Fruit fly (Drosophila melanogaster) whole organism, embryonic: ENCODE measurements around the gene CG13454.
A peak's percentile ranks its signal among the peaks of the same experiment; 100 is the strongest.

Source experiments
- Antp ChIP-seq: fragments of 200-800 bp; sonication (Bioruptor generic); optimal IDR thresholded peaks from 3 replicates; lab custom pipeline; 2016; ENCODE audit warnings: missing biosample characterization, missing genetic modification characterization
- Bdp1 ChIP-seq: fragments of 200-800 bp; sonication (Bioruptor generic); optimal IDR thresholded peaks from 3 replicates; lab custom pipeline; 2016; ENCODE audit warnings: missing biosample characterization, missing genetic modification characterization
- Bteb2 ChIP-seq: fragments of 200-800 bp; sonication (Bioruptor generic); optimal IDR thresholded peaks from 2 replicates; lab custom pipeline; 2016; ENCODE audit warnings: missing biosample characterization, missing genetic modification characterization
- CG10147 ChIP-seq: fragments of 200-800 bp; sonication (Bioruptor generic); optimal IDR thresholded peaks from 2 replicates; lab custom pipeline; 2019; ENCODE audit warnings: missing biosample characterization, mild to moderate bottlenecking, missing genetic modification characterization, moderate library complexity
- CG10274 ChIP-seq: fragments of 200-800 bp; sonication (Bioruptor generic); optimal IDR thresholded peaks from 3 replicates; lab custom pipeline; 2017; ENCODE audit warnings: missing biosample characterization, mild to moderate bottlenecking, missing genetic modification characterization
- CG12071 ChIP-seq: fragments of 200-800 bp; sonication (Bioruptor generic); optimal IDR thresholded peaks from 3 replicates; lab custom pipeline; 2018; ENCODE audit warnings: missing biosample characterization, mild to moderate bottlenecking, missing genetic modification characterization
- CG12104 ChIP-seq: fragments of 200-800 bp; sonication (Bioruptor generic); optimal IDR thresholded peaks from 3 replicates; lab custom pipeline; 2016; ENCODE audit warnings: missing biosample characterization, missing genetic modification characterization
- CG12236 ChIP-seq: fragments of 200-800 bp; sonication (Bioruptor generic); optimal IDR thresholded peaks from 2 replicates; lab custom pipeline; 2016; ENCODE audit warnings: missing biosample characterization, missing genetic modification characterization
- CG12744 ChIP-seq: fragments of 200-800 bp; sonication (Bioruptor generic); optimal IDR thresholded peaks from 2 replicates; lab custom pipeline; 2016; ENCODE audit warnings: missing biosample characterization, missing genetic modification characterization
- CG13775 ChIP-seq: fragments of 200-800 bp; sonication (Bioruptor generic); optimal IDR thresholded peaks from 3 replicates; lab custom pipeline; 2017; ENCODE audit warnings: missing biosample characterization, mild to moderate bottlenecking, missing genetic modification characterization
- CG1647 ChIP-seq: fragments of 200-800 bp; sonication (Bioruptor generic); optimal IDR thresholded peaks from 3 replicates; lab custom pipeline; 2016; ENCODE audit warnings: missing biosample characterization, missing genetic modification characterization
- CG17612 ChIP-seq: fragments of 200-800 bp; sonication (Bioruptor generic); IDR thresholded peaks from 2 replicates; pipeline ENCODE4 v1.3.6; 2022; ENCODE audit warnings: missing biosample characterization, missing genetic modification characterization
- CG2199 ChIP-seq: fragments of 200-800 bp; sonication (Bioruptor generic); IDR thresholded peaks from 3 replicates; pipeline ENCODE4 v1.3.6; 2022; ENCODE audit warnings: missing biosample characterization, missing genetic modification characterization
- CG2678 ChIP-seq: fragments of 200-800 bp; sonication (Bioruptor generic); optimal IDR thresholded peaks from 3 replicates; lab custom pipeline; 2019; ENCODE audit warnings: missing biosample characterization, mild to moderate bottlenecking, missing genetic modification characterization, moderate library complexity
- CG31388 ChIP-seq: fragments of 200-800 bp; sonication (Bioruptor generic); optimal IDR thresholded peaks from 2 replicates; lab custom pipeline; 2016; ENCODE audit warnings: missing biosample characterization, missing genetic modification characterization
- CG32532 ChIP-seq: fragments of 200-800 bp; sonication (Bioruptor generic); IDR thresholded peaks from 2 replicates; pipeline ENCODE4 v1.3.6; 2022; ENCODE audit warnings: missing biosample characterization, missing genetic modification characterization
- CG3847 ChIP-seq: fragments of 200-800 bp; sonication (Bioruptor generic); IDR thresholded peaks from 2 replicates; pipeline ENCODE4 v1.3.6; 2022; ENCODE audit warnings: missing biosample characterization, missing genetic modification characterization
- CG5245 ChIP-seq: fragments of 200-800 bp; sonication (Bioruptor generic); optimal IDR thresholded peaks from 3 replicates; lab custom pipeline; 2016; ENCODE audit warnings: missing biosample characterization, missing genetic modification characterization
- CG6272 ChIP-seq: fragments of 200-800 bp; sonication (Bioruptor generic); IDR thresholded peaks from 2 replicates; pipeline ENCODE4 v1.3.6; 2022; ENCODE audit warnings: missing biosample characterization, missing genetic modification characterization
- CG7372 ChIP-seq: fragments of 200-800 bp; sonication (Bioruptor generic); IDR thresholded peaks from 2 replicates; pipeline ENCODE4 v1.3.6; 2022; ENCODE audit warnings: missing biosample characterization, missing genetic modification characterization
- CG7928 ChIP-seq: fragments of 200-800 bp; sonication (Bioruptor generic); optimal IDR thresholded peaks from 2 replicates; lab custom pipeline; 2017; ENCODE audit warnings: missing biosample characterization, mild to moderate bottlenecking, missing genetic modification characterization
- CG8478 ChIP-seq: fragments of >200 bp; optimal IDR thresholded peaks from 2 replicates; lab custom pipeline; 2018
- Doc2 ChIP-seq: fragments of 200-800 bp; sonication (Bioruptor generic); IDR thresholded peaks from 2 replicates; pipeline ENCODE4 v1.3.6; 2022; ENCODE audit warnings: missing biosample characterization, missing genetic modification characterization
- E2f1 ChIP-seq: fragments of 200-800 bp; sonication (Bioruptor generic); IDR thresholded peaks from 2 replicates; pipeline ENCODE4 v1.3.6; 2022; ENCODE audit warnings: missing biosample characterization, missing genetic modification characterization
- E2f2 ChIP-seq: fragments of 200-800 bp; sonication (Bioruptor generic); IDR thresholded peaks from 2 replicates; pipeline ENCODE4 v1.3.6; 2022; ENCODE audit warnings: missing biosample characterization, missing genetic modification characterization
- HHEX ChIP-seq: fragments of 200-800 bp; sonication (Bioruptor generic); optimal IDR thresholded peaks from 3 replicates; lab custom pipeline; 2017; ENCODE audit warnings: missing biosample characterization, mild to moderate bottlenecking, missing genetic modification characterization, missing genetic modification reagents
- Hr51 ChIP-seq, 2 experiments: fragments of 200-800 bp; sonication (Bioruptor generic); optimal IDR thresholded peaks; 2 replicates in 1 of 2; 3 replicates in 1 of 2; lab custom pipeline; 2016 to 2018; ENCODE audit warnings: missing biosample characterization in 2 of 2, missing genetic modification characterization in 2 of 2, mild to moderate bottlenecking in 1 of 2, moderate library complexity in 1 of 2
- Hsf ChIP-seq: fragments of 200-800 bp; sonication (Bioruptor generic); optimal IDR thresholded peaks from 3 replicates; lab custom pipeline; 2016; ENCODE audit warnings: missing biosample characterization, missing genetic modification characterization
- Lhr ChIP-seq: fragments of 200-800 bp; sonication (Bioruptor generic); optimal IDR thresholded peaks from 3 replicates; lab custom pipeline; 2017; ENCODE audit warnings: mild to moderate bottlenecking, missing biosample characterization, missing genetic modification reagents, missing genetic modification characterization
- MTF-1 ChIP-seq: fragments of 200-800 bp; sonication (Bioruptor generic); optimal IDR thresholded peaks from 2 replicates; lab custom pipeline; 2018; ENCODE audit warnings: missing biosample characterization, mild to moderate bottlenecking, missing genetic modification characterization, borderline replicate concordance
- Mad ChIP-seq: fragments of 200-800 bp; sonication (Bioruptor generic); optimal IDR thresholded peaks from 2 replicates; lab custom pipeline; 2016; ENCODE audit warnings: missing biosample characterization, missing genetic modification characterization
- Six4 ChIP-seq: fragments of 200-800 bp; sonication (Bioruptor generic); optimal IDR thresholded peaks from 2 replicates; lab custom pipeline; 2016; ENCODE audit warnings: missing biosample characterization, missing genetic modification characterization
- Vsx1 ChIP-seq: fragments of 200-800 bp; sonication (Bioruptor generic); optimal IDR thresholded peaks from 2 replicates; lab custom pipeline; 2017; ENCODE audit warnings: missing biosample characterization, mild to moderate bottlenecking, missing genetic modification characterization, missing genetic modification reagents
- YL-1 ChIP-seq: fragments of 200-800 bp; sonication (Bioruptor generic); optimal IDR thresholded peaks from 3 replicates; lab custom pipeline; 2017; ENCODE audit warnings: missing biosample characterization, mild to moderate bottlenecking, missing genetic modification characterization
- ato ChIP-seq: fragments of 200-800 bp; sonication (Bioruptor generic); IDR thresholded peaks from 2 replicates; pipeline ENCODE4 v1.3.6; 2022; ENCODE audit warnings: missing biosample characterization, missing genetic modification characterization; ENCODE audit not compliant: partially characterized antibody
- btn ChIP-seq: fragments of 200-800 bp; sonication (Bioruptor generic); optimal IDR thresholded peaks from 2 replicates; lab custom pipeline; 2016; ENCODE audit warnings: missing biosample characterization, missing genetic modification characterization
- cg ChIP-seq: fragments of 200-800 bp; sonication (Bioruptor generic); optimal IDR thresholded peaks from 3 replicates; lab custom pipeline; 2019; ENCODE audit warnings: missing biosample characterization, mild to moderate bottlenecking, missing genetic modification characterization, moderate library complexity
- eve ChIP-seq, 2 experiments: fragments of >200 bp; optimal IDR thresholded peaks; 2 replicates each; lab custom pipeline; 2017; ENCODE audit warnings: missing biosample characterization in 2 of 2, missing genetic modification characterization in 2 of 2
- fd64A ChIP-seq: fragments of 200-800 bp; sonication (Bioruptor generic); optimal IDR thresholded peaks from 3 replicates; lab custom pipeline; 2018; ENCODE audit warnings: missing biosample characterization, mild to moderate bottlenecking, missing genetic modification characterization
- fd96Cb ChIP-seq: fragments of 200-800 bp; sonication (Bioruptor generic); optimal IDR thresholded peaks from 2 replicates; lab custom pipeline; 2018; ENCODE audit warnings: missing biosample characterization, mild to moderate bottlenecking, missing genetic modification characterization, moderate library complexity
- gcm2 ChIP-seq: fragments of 200-800 bp; sonication (Bioruptor generic); optimal IDR thresholded peaks from 2 replicates; lab custom pipeline; 2016; ENCODE audit warnings: missing biosample characterization, missing genetic modification characterization
- grau ChIP-seq: fragments of 200-800 bp; optimal IDR thresholded peaks from 3 replicates; lab custom pipeline; 2019; ENCODE audit warnings: missing biosample characterization, mild to moderate bottlenecking, missing genetic modification characterization, moderate library complexity
- inv ChIP-seq: fragments of 200-800 bp; sonication (Bioruptor generic); IDR thresholded peaks from 2 replicates; pipeline ENCODE4 v1.3.6; 2022; ENCODE audit warnings: missing biosample characterization, missing genetic modification characterization; ENCODE audit not compliant: partially characterized antibody
- ken ChIP-seq: fragments of 200-800 bp; sonication (Bioruptor generic); IDR thresholded peaks from 3 replicates; pipeline ENCODE4 v1.3.6; 2022; ENCODE audit warnings: missing biosample characterization, missing genetic modification characterization
- klu ChIP-seq: fragments of 200-800 bp; sonication (Bioruptor generic); IDR thresholded peaks from 2 replicates; pipeline ENCODE4 v1.3.6; 2022; ENCODE audit warnings: missing biosample characterization, missing genetic modification characterization
- lmd ChIP-seq: fragments of 200-800 bp; sonication (Bioruptor generic); IDR thresholded peaks from 2 replicates; pipeline ENCODE4 v1.3.6; 2022; ENCODE audit warnings: missing biosample characterization, missing genetic modification characterization
- oc ChIP-seq: fragments of 200-800 bp; sonication (Bioruptor generic); optimal IDR thresholded peaks from 2 replicates; lab custom pipeline; 2018; ENCODE audit warnings: missing biosample characterization, mild to moderate bottlenecking, missing genetic modification characterization, moderate library complexity
- sima ChIP-seq: fragments of 200-800 bp; sonication (Bioruptor generic); optimal IDR thresholded peaks from 2 replicates; lab custom pipeline; 2016; ENCODE audit warnings: missing biosample characterization, missing genetic modification characterization
- sisA ChIP-seq: fragments of 200-800 bp; sonication (Bioruptor generic); IDR thresholded peaks from 2 replicates; pipeline ENCODE4 v1.3.6; 2022; ENCODE audit warnings: missing biosample characterization, missing genetic modification characterization
- stwl ChIP-seq: fragments of 200-800 bp; sonication (Bioruptor generic); optimal IDR thresholded peaks from 3 replicates; lab custom pipeline; 2018; ENCODE audit warnings: missing biosample characterization, mild to moderate bottlenecking, missing genetic modification characterization, moderate library complexity
- wor ChIP-seq: fragments of 200-800 bp; sonication (Bioruptor generic); IDR thresholded peaks from 2 replicates; pipeline ENCODE4 v1.3.6; 2022; ENCODE audit warnings: missing biosample characterization, missing genetic modification characterization

Gene CG13454

DNA sequence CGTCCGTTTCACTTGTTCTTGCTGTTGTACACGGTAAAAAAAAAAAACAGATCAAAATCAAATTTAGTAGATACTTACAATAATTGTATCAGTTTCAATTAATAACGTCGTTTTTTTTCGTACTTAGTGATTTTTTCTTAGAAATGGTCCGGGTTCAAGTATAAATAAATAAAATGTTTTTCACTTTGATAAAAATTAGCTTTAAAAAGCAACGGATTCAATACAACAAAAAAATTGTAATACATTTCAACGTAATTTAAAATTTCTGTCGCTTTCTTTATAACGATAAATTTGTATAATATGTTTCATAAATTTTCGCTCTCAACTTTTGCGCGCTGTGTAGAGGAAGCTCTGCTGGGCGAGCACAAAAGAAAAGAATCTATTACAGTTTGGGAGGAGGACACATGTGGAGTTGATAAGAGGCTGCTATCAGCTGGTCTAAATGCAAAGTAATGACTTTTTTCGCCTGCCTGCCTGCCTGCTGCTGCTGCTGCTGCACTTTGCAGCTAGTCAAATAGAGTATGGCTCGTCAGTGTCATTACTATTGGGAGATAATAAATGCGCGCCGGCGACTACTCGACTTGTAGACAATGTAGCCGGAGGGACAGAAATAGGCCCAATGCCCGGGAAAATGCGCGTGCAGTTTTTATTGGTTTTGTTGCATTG, 21.2 kb upstream of the CG13454 start (continued):
- no peak for TF ChIP-seq CG7372 (GFP tag; lab: Robert Waterston, UW)
- no peak for TF ChIP-seq sima (GFP tag; lab: Kevin White, UChicago)
- peak; percentile 1 for TF ChIP-seq Mad
- no peak for TF ChIP-seq wor (GFP tag; lab: Robert Waterston, UW)
- peak; percentile 78 for TF ChIP-seq grau (tag; lab: Kevin White, UChicago)
- TF ChIP-seq CG17612 (GFP tag; lab: Robert Waterston, UW): no peak
- TF ChIP-seq oc: peak; percentile 58
- no peak for TF ChIP-seq ken (GFP tag; lab: Robert Waterston, UW)
- TF ChIP-seq fd64A: no peak
- TF ChIP-seq CG10147 (GFP tag; lab: Kevin White, UChicago): peak; percentile 28
- peak; percentile 47 for TF ChIP-seq CG10274 (GFP tag; lab: Kevin White, UChicago)
- peak; percentile 67 for TF ChIP-seq lmd (GFP tag; lab: Robert Waterston, UW)
- TF ChIP-seq MTF-1 (GFP tag; lab: Kevin White, UChicago): no peak
- peak; percentile 37; the same call in 1 of the 2 replicates for TF ChIP-seq CG6272
- TF ChIP-seq CG12744 (GFP tag; lab: Kevin White, UChicago): no peak
- peak; percentile 24 for TF ChIP-seq Bdp1 (GFP tag; lab: Kevin White, UChicago)
- no peak for TF ChIP-seq CG7928 (GFP tag; lab: Kevin White, UChicago)
- peak; percentile 45 for TF ChIP-seq CG5245 (GFP tag; lab: Kevin White, UChicago)
- no peak for TF ChIP-seq inv (GFP tag; lab: Robert Waterston, UW)
- peak; percentile 87 for TF ChIP-seq CG2678 (tag; lab: Kevin White, UChicago)
- TF ChIP-seq eve (GFP tag; optimal IDR thresholded peaks at IDR 0.05; lab: Kevin White, UChicago): peak in 1 of 2 experiments; percentile 74
- peak; percentile 14 to 86 for TF ChIP-seq Hr51 (GFP tag; optimal IDR thresholded peaks at IDR 0.05; lab: Kevin White, UChicago)
- TF ChIP-seq CG2199 (GFP tag; lab: Robert Waterston, UW): peak; percentile 55; the same call in 1 of the 3 replicates
- TF ChIP-seq YL-1: no peak
- TF ChIP-seq Six4 (GFP tag; lab: Kevin White, UChicago): peak; percentile 0
- TF ChIP-seq CG3847 (GFP tag; lab: Robert Waterston, UW): no peak
- TF ChIP-seq Vsx1 (GFP tag; lab: Kevin White, UChicago): peak; percentile 53
- no peak for TF ChIP-seq cg (GFP tag; lab: Kevin White, UChicago)
- peak; percentile 46 for TF ChIP-seq Bteb2 (GFP tag; lab: Kevin White, UChicago)
- TF ChIP-seq CG12071 (GFP tag; lab: Kevin White, UChicago): no peak
- TF ChIP-seq Hsf (GFP tag; lab: Kevin White, UChicago): peak; percentile 67
- TF ChIP-seq Antp (GFP tag; lab: Kevin White, UChicago): no peak
- no peak; the same call in 1 of the 2 replicates for TF ChIP-seq E2f1
- TF ChIP-seq stwl (tag; lab: Kevin White, UChicago): no peak
- TF ChIP-seq gcm2 (GFP tag; lab: Kevin White, UChicago): no peak
- peak; percentile 72 for TF ChIP-seq fd96Cb
- TF ChIP-seq CG1647 (GFP tag; lab: Kevin White, UChicago): peak; percentile 19
- peak; percentile 58 for TF ChIP-seq CG12104
- TF ChIP-seq btn (GFP tag; lab: Kevin White, UChicago): peak; percentile 1
- TF ChIP-seq HHEX: peak; percentile 63
- peak; percentile 74 for TF ChIP-seq CG13775
- no peak; the same call in none of the 2 replicates for TF ChIP-seq sisA
- TF ChIP-seq CG8478: no peak
- TF ChIP-seq Doc2 (GFP tag; lab: Robert Waterston, UW): no peak
- no peak for TF ChIP-seq CG31388 (GFP tag; lab: Kevin White, UChicago)
- TF ChIP-seq ato (GFP tag; lab: Robert Waterston, UW): no peak
- TF ChIP-seq CG12236 (GFP tag; lab: Kevin White, UChicago): peak; percentile 25
- peak; percentile 44; the same call in 1 of the 2 replicates for TF ChIP-seq klu
- TF ChIP-seq E2f2 (GFP tag; lab: Robert Waterston, UW): no peak
- TF ChIP-seq Lhr (GFP tag; lab: Kevin White, UChicago): no peak
- no peak; the same call in 1 of the 2 replicates for TF ChIP-seq CG32532 (GFP tag; lab: Robert Waterston, UW)
